Worm (Caenorhabditis elegans) whole organism, L3 larva: ENCODE measurements around the gene hda-4.

Experiments used
- R02D3.7 ChIP-seq: fragments of 150-350 bp; optimal IDR thresholded peaks from 2 replicates; lab custom pipeline; 2014; ENCODE audit warnings: missing biosample characterization, missing genetic modification characterization
- ZK546.5 ChIP-seq: sonication (generic microtip); optimal IDR thresholded peaks from 2 replicates; lab custom pipeline; 2017; ENCODE audit warnings: missing biosample characterization, missing genetic modification characterization
- aly-2 ChIP-seq: fragments of 150-350 bp; optimal IDR thresholded peaks from 2 replicates; lab custom pipeline; 2014; ENCODE audit warnings: missing biosample characterization, missing genetic modification characterization
- ceh-16 ChIP-seq: sonication (generic microtip); optimal IDR thresholded peaks from 2 replicates; lab custom pipeline; 2017; ENCODE audit warnings: missing biosample characterization, missing genetic modification characterization
- ceh-28 ChIP-seq: fragments of 150-350 bp; optimal IDR thresholded peaks from 2 replicates; lab custom pipeline; 2014; ENCODE audit warnings: missing biosample characterization, missing genetic modification reagents, missing genetic modification characterization
- ceh-82 ChIP-seq: fragments of 150-350 bp; optimal IDR thresholded peaks from 2 replicates; lab custom pipeline; 2014; ENCODE audit warnings: missing biosample characterization, missing genetic modification characterization
- ceh-9 ChIP-seq: sonication (generic microtip); optimal IDR thresholded peaks from 2 replicates; lab custom pipeline; 2018; ENCODE audit warnings: missing biosample characterization, missing genetic modification characterization
- daf-12 ChIP-seq: fragments of 150-350 bp; optimal IDR thresholded peaks from 2 replicates; lab custom pipeline; 2014; ENCODE audit warnings: missing biosample characterization, missing genetic modification reagents, missing genetic modification characterization
- egl-27 ChIP-seq: sonication (generic microtip); optimal IDR thresholded peaks from 4 replicates; lab custom pipeline; 2017; ENCODE audit warnings: missing biosample characterization, missing genetic modification reagents, missing genetic modification characterization
- egl-5 ChIP-seq: fragments of 150-350 bp; optimal IDR thresholded peaks from 2 replicates; lab custom pipeline; 2017; ENCODE audit warnings: missing biosample characterization, missing genetic modification reagents, missing genetic modification characterization, inconsistent platforms
- elt-3 ChIP-seq, 3 experiments: fragments of 150-350 bp in 1 of 3; sonication (generic microtip) in 2 of 3; optimal IDR thresholded peaks; 2 replicates in 2 of 3; 4 replicates in 1 of 3; lab custom pipeline; 2014 to 2017; ENCODE audit warnings: missing biosample characterization in 3 of 3, missing genetic modification characterization in 3 of 3
- eor-1 ChIP-seq, 2 experiments: fragments of 150-350 bp; optimal IDR thresholded peaks; 2 replicates each; lab custom pipeline; 2014 to 2018; ENCODE audit warnings: missing biosample characterization in 2 of 2, missing genetic modification characterization in 2 of 2
- hmg-11 ChIP-seq: sonication (generic microtip); optimal IDR thresholded peaks from 2 replicates; lab custom pipeline; 2016; ENCODE audit warnings: missing genetic modification characterization, missing compliant biosample characterization
- jun-1 ChIP-seq: fragments of 150-350 bp; optimal IDR thresholded peaks from 2 replicates; lab custom pipeline; 2014; ENCODE audit warnings: missing biosample characterization, missing genetic modification reagents, missing genetic modification characterization
- lin-15B ChIP-seq: fragments of 150-350 bp; optimal IDR thresholded peaks from 2 replicates; lab custom pipeline; 2014; ENCODE audit warnings: missing biosample characterization, missing genetic modification characterization
- lin-39 ChIP-seq: fragments of 150-350 bp; optimal IDR thresholded peaks from 2 replicates; lab custom pipeline; 2018; ENCODE audit warnings: missing biosample characterization, missing genetic modification reagents, missing genetic modification characterization
- mml-1 ChIP-seq: fragments of 150-350 bp; sonication (generic microtip); optimal IDR thresholded peaks from 3 replicates; lab custom pipeline; 2014; ENCODE audit warnings: missing biosample characterization, missing genetic modification characterization
- nfya-1 ChIP-seq: sonication (generic microtip); optimal IDR thresholded peaks from 2 replicates; lab custom pipeline; 2017; ENCODE audit warnings: missing genetic modification characterization, mild to moderate bottlenecking, missing compliant biosample characterization, antibody characterized with exemption, moderate library complexity; ENCODE audit not compliant: insufficient read depth
- nhr-11 ChIP-seq: fragments of 150-350 bp; optimal IDR thresholded peaks from 2 replicates; lab custom pipeline; 2014; ENCODE audit warnings: missing biosample characterization, missing genetic modification characterization
- nhr-12 ChIP-seq: fragments of 150-350 bp; optimal IDR thresholded peaks from 2 replicates; lab custom pipeline; 2014; ENCODE audit warnings: missing biosample characterization, missing genetic modification characterization
- nhr-23 ChIP-seq: fragments of 150-350 bp; optimal IDR thresholded peaks from 2 replicates; lab custom pipeline; 2014; ENCODE audit warnings: missing biosample characterization, missing genetic modification reagents, missing genetic modification characterization
- nhr-237 ChIP-seq: fragments of 150-350 bp; optimal IDR thresholded peaks from 2 replicates; lab custom pipeline; 2014; ENCODE audit warnings: missing biosample characterization, missing genetic modification characterization
- nhr-25 ChIP-seq: sonication (generic microtip); optimal IDR thresholded peaks from 2 replicates; lab custom pipeline; 2017; ENCODE audit warnings: missing biosample characterization, missing genetic modification characterization
- nhr-67 ChIP-seq: fragments of 150-350 bp; optimal IDR thresholded peaks from 2 replicates; lab custom pipeline; 2014; ENCODE audit warnings: missing biosample characterization, missing genetic modification characterization
- nhr-76 ChIP-seq: fragments of 150-350 bp; sonication (generic microtip); optimal IDR thresholded peaks from 5 replicates; lab custom pipeline; 2014; ENCODE audit warnings: missing biosample characterization, missing genetic modification characterization
- nhr-77 ChIP-seq: fragments of 150-350 bp; optimal IDR thresholded peaks from 2 replicates; lab custom pipeline; 2014; ENCODE audit warnings: missing biosample characterization, missing genetic modification characterization
- pha-4 ChIP-seq: fragments of 150-350 bp; optimal IDR thresholded peaks from 2 replicates; lab custom pipeline; 2014; ENCODE audit warnings: missing biosample characterization, missing genetic modification reagents, missing genetic modification characterization
- pqm-1 ChIP-seq: fragments of 150-350 bp; optimal IDR thresholded peaks from 2 replicates; lab custom pipeline; 2017; ENCODE audit warnings: missing biosample characterization, missing genetic modification characterization, inconsistent platforms
- skn-1 ChIP-seq: fragments of 150-350 bp; optimal IDR thresholded peaks from 2 replicates; lab custom pipeline; 2014; ENCODE audit warnings: missing biosample characterization, missing genetic modification characterization
- snpc-4 ChIP-seq: fragments of 150-350 bp; optimal IDR thresholded peaks from 2 replicates; lab custom pipeline; 2014; ENCODE audit warnings: missing biosample characterization, missing genetic modification characterization
- tbx-2 ChIP-seq: sonication (generic microtip); optimal IDR thresholded peaks from 2 replicates; lab custom pipeline; 2016; ENCODE audit warnings: mild to moderate bottlenecking, missing genetic modification characterization, missing compliant biosample characterization
- unc-39 ChIP-seq: sonication (generic microtip); optimal IDR thresholded peaks from 4 replicates; lab custom pipeline; 2017; ENCODE audit warnings: missing biosample characterization, missing genetic modification characterization
- unc-62 ChIP-seq: fragments of 150-350 bp; sonication (generic microtip); optimal IDR thresholded peaks from 4 replicates; lab custom pipeline; 2014; ENCODE audit warnings: missing biosample characterization, missing genetic modification reagents, missing genetic modification characterization
- zag-1 ChIP-seq: fragments of 150-350 bp; optimal IDR thresholded peaks from 2 replicates; lab custom pipeline; 2014; ENCODE audit warnings: missing biosample characterization, missing genetic modification characterization
- ztf-11 ChIP-seq: fragments of 150-350 bp; optimal IDR thresholded peaks from 2 replicates; lab custom pipeline; 2014; ENCODE audit warnings: missing biosample characterization, missing genetic modification characterization
- ztf-4 ChIP-seq: fragments of 150-350 bp; optimal IDR thresholded peaks from 2 replicates; lab custom pipeline; 2014; ENCODE audit warnings: missing biosample characterization, missing genetic modification characterization

hda-4 gene

DNA sequence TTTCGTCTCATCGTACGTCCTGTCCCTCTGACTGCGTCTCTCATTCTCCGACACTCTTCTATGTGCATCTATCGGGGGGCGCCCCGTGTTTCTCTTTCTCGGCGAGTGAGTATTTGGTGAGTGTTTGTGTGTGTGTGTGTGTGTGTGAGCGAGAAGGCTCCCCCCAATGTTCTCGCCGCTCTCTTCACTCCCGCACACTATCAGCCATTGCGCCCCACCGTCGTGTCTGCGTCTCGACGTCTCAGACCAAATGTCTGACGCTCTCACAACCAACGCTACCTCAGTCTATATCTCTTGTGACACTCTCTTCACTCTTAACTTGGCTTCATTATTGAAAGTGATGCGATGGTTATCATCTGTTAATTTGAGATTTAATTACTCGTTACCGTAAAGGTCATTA is 2.5 kb upstream of the hda-4 start (continued):
- no peak for TF ChIP-seq nhr-77 (tag; lab: Kevin White, UChicago)
- TF ChIP-seq ztf-11 (tag; lab: Kevin White, UChicago) = no peak
- TF ChIP-seq nhr-67 = no peak
- no peak for TF ChIP-seq aly-2 (tag; lab: Kevin White, UChicago)
- peak; percentile 42 for TF ChIP-seq zag-1 (tag; lab: Kevin White, UChicago)
- peak; percentile 86 for TF ChIP-seq pha-4 (tag; lab: Kevin White, UChicago)
- TF ChIP-seq mml-1 (tag; lab: Kevin White, UChicago) = no peak
- peak; percentile 53 for TF ChIP-seq lin-15B (tag; lab: Kevin White, UChicago)
- TF ChIP-seq egl-27 (tag; lab: Kevin White, UChicago) = peak; percentile 75
- TF ChIP-seq nhr-237 (tag; lab: Kevin White, UChicago) = no peak
- TF ChIP-seq elt-3 (tag; optimal IDR thresholded peaks at IDR 0.05; lab: Kevin White, UChicago) = peak in 2 of 3 experiments; percentile 36 to 55
- TF ChIP-seq eor-1 (tag; optimal IDR thresholded peaks at IDR 0.05; lab: Kevin White, UChicago) = no peak
- TF ChIP-seq pqm-1 = peak; percentile 81
- TF ChIP-seq, all 47 proteins: peak for 29

DNA sequence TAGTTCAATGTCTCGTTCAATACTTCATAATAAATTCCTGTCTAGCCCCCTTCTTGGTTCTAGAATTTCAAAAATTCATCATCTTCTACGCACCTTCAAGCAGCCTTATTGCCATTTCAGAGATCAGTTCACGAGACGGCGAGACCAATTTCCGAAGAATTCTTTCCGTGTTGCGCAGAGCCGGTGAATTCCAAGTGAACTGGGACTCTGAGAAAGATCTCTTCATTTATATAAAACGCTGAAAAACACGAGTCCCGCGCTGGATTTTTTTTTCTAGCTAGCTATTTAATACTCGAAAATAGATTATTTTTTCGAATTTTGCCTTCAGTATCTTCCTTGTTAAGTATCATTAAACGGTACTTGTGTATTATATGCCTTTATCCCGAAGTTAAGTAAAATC is 1.8 kb downstream of the hda-4 start:
- TF ChIP-seq ztf-11 (tag; lab: Kevin White, UChicago) (no peak), egl-5 (no peak), unc-62 (no peak), nhr-237 (tag; lab: Kevin White, UChicago) (no peak), snpc-4 (tag; lab: Kevin White, UChicago) (no peak), ceh-28 (no peak), nfya-1 (tag; lab: Kevin White, UChicago) (no peak), ztf-4 (tag; lab: Kevin White, UChicago) (no peak), hmg-11 (tag; lab: Kevin White, UChicago) (no peak)

DNA sequence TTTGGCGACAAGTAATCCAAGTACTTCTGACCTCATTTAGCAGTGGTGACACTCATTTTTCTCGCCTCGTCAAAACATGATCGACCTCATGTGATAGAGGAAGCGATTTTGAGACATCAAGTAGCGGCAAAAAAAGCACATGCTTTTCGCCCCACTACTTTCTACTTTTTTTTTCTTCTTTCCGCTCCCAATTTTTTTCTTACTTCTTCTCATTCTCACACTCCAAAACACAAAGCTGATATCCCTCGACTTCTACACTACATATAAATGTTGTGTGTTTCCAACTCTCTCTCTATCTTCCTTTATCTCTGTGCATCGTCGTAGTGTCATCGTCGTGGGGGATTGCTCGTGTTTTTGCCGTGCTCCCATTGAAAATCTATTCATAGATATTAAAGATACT is 2.9 kb downstream of the hda-4 start:
- TF ChIP-seq nhr-11 (tag; lab: Kevin White, UChicago) (peak; percentile 72), lin-39 (tag; lab: Kevin White, UChicago) (peak; percentile 1), nhr-25 (tag; lab: Kevin White, UChicago) (no peak), nhr-76 (tag; lab: Kevin White, UChicago) (no peak), jun-1 (tag; lab: Kevin White, UChicago) (no peak), tbx-2 (tag; lab: Kevin White, UChicago) (no peak), nhr-67 (no peak), skn-1 (peak; percentile 37), nfya-1 (tag; lab: Kevin White, UChicago) (peak; percentile 16)

DNA sequence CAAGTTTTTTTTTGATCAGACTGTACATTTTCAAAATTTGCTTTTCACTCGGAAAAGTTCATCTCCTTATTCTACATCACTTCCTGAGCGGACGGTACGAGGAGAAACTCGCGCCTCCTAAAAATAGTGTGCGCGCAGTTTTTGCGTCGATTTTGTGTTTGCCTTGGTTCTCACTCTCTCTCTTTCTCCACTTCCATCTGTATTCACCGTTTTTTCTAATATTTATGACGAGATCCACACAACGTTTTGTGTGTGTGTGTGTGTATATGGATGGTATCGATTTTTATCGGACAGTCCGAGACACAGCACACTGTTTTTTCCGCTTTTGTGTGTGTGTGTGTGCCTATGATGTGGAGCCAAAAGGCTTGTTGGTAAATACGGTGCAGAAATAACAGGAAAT is 4.1 kb downstream of the hda-4 start:
- TF ChIP-seq elt-3 (tag; optimal IDR thresholded peaks at IDR 0.05; lab: Kevin White, UChicago) (no peak), zag-1 (tag; lab: Kevin White, UChicago) (no peak), eor-1 (tag; optimal IDR thresholded peaks at IDR 0.05; lab: Kevin White, UChicago) (no peak), pha-4 (tag; lab: Kevin White, UChicago) (peak; percentile 83), ceh-16 (tag; lab: Kevin White, UChicago) (no peak), skn-1 (no peak)

DNA sequence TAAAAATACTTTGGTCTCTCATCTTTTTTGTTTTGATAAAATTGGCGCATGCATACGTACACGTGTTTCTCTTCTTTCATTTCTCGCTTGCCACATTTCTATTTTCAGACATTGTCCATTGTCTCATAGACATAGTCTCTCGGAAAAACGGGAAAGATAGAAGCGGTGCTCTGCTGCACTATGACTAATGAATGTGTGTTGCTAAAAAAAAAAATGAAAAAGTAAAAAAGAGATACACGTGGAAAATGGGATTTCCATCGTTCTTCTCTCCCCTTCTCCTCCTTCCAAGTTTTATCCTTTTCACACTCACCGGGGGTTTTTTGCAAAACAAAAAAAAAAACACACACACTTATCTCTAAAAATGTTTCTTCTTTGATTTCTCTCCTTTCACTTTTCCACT is 5.6 kb downstream of the hda-4 start:
- TF ChIP-seq nhr-12 (no peak), nhr-67 (no peak), jun-1 (tag; lab: Kevin White, UChicago) (no peak), snpc-4 (tag; lab: Kevin White, UChicago) (no peak), zag-1 (tag; lab: Kevin White, UChicago) (no peak), ZK546.5 (tag; lab: Kevin White, UChicago) (no peak), daf-12 (tag; lab: Kevin White, UChicago) (no peak), pha-4 (tag; lab: Kevin White, UChicago) (no peak), ceh-82 (no peak), nhr-23 (tag; lab: Kevin White, UChicago) (no peak), unc-39 (no peak), lin-15B (tag; lab: Kevin White, UChicago) (no peak), R02D3.7 (no peak), nhr-11 (tag; lab: Kevin White, UChicago) (no peak), pqm-1 (no peak), ceh-9 (tag; lab: Kevin White, UChicago) (no peak), eor-1 (tag; optimal IDR thresholded peaks at IDR 0.05; lab: Kevin White, UChicago) (no peak), lin-39 (tag; lab: Kevin White, UChicago) (no peak)
